Worm (Caenorhabditis elegans): ENCODE measurements around the gene wnk-1.

wnk-1 gene

ce11 chrIV:9259687-9260086 is 59.8 kb downstream of the wnk-1 start, which contains the start of gene Y11D7A.10:
Y11D7A.10 (minus strand) TSS chrIV:9259768.
- TF ChIP-seq skn-1 (tag; optimal IDR thresholded peaks at IDR 0.05) (peak; percentile 87), elt-1 (tag; optimal IDR thresholded peaks at IDR 0.05) (no peak)

ce11 chrIV:9260334-9260733 is 60.4 kb downstream of the wnk-1 start:
- TF ChIP-seq ceh-9 (tag; optimal IDR thresholded peaks at IDR 0.05) (no peak), lsy-12 (tag; optimal IDR thresholded peaks at IDR 0.05) (no peak), ama-1 (optimal IDR thresholded peaks at IDR 0.05) (peak; percentile 4), lin-39 (tag; optimal IDR thresholded peaks at IDR 0.05) (no peak), lin-15B (tag; optimal IDR thresholded peaks at IDR 0.05) (peak; percentile 41), nhr-23 (tag; optimal IDR thresholded peaks at IDR 0.05) (peak; percentile 34)

- TF ChIP-seq pqm-1 (tag; optimal IDR thresholded peaks at IDR 0.05): no peak
- no peak for TF ChIP-seq egl-27 (tag; optimal IDR thresholded peaks at IDR 0.05)
- no peak for TF ChIP-seq nhr-237 (tag; optimal IDR thresholded peaks at IDR 0.05)
- TF ChIP-seq lin-39 (tag; optimal IDR thresholded peaks at IDR 0.05): no peak
- TF ChIP-seq unc-39 (tag; optimal IDR thresholded peaks at IDR 0.05): no peak
- no peak for TF ChIP-seq tbx-2 (tag; optimal IDR thresholded peaks at IDR 0.05)
These were observed 60.9 kb downstream of the wnk-1 start for ce11 chrIV:9260826-9261225.

- TF ChIP-seq pha-4 (tag; optimal IDR thresholded peaks at IDR 0.05): no peak
- no peak for TF ChIP-seq ceh-16 (tag; optimal IDR thresholded peaks at IDR 0.05)
- no peak for TF ChIP-seq eor-1 (tag; optimal IDR thresholded peaks at IDR 0.05)
- no peak for TF ChIP-seq mdl-1 (tag; optimal IDR thresholded peaks at IDR 0.05)
- TF ChIP-seq ama-1 (optimal IDR thresholded peaks at IDR 0.05): no peak
- no peak for TF ChIP-seq jun-1 (tag; optimal IDR thresholded peaks at IDR 0.05)
- TF ChIP-seq unc-62 (GFP tag; optimal IDR thresholded peaks at IDR 0.05): no peak
- no peak for TF ChIP-seq R02D3.7 (tag; optimal IDR thresholded peaks at IDR 0.05)
- no peak for TF ChIP-seq pqm-1 (tag; optimal IDR thresholded peaks at IDR 0.05)
- no peak for TF ChIP-seq nhr-67 (tag; optimal IDR thresholded peaks at IDR 0.05)
- TF ChIP-seq unc-39 (tag; optimal IDR thresholded peaks at IDR 0.05): no peak
- no peak for TF ChIP-seq egl-27 (tag; optimal IDR thresholded peaks at IDR 0.05)
- no peak for TF ChIP-seq aly-2 (tag; optimal IDR thresholded peaks at IDR 0.05)
- TF ChIP-seq nhr-76 (tag; optimal IDR thresholded peaks at IDR 0.05): no peak
- TF ChIP-seq fkh-10 (GFP tag; optimal IDR thresholded peaks at IDR 0.05): no peak
- TF ChIP-seq nfya-1 (tag; optimal IDR thresholded peaks at IDR 0.05; ENCODE audit: insufficient read depth): no peak
- no peak for TF ChIP-seq ceh-9 (tag; optimal IDR thresholded peaks at IDR 0.05)
- TF ChIP-seq nhr-23 (tag; optimal IDR thresholded peaks at IDR 0.05): no peak
- no peak for TF ChIP-seq lin-39 (tag; optimal IDR thresholded peaks at IDR 0.05)
These were observed 61.8 kb downstream of the wnk-1 start, which contains the start of gene col-120 for ce11 chrIV:9261687-9262086. col-120 (minus strand) TSS chrIV:9261787.

Measured in whole organism, L3 larva.